Worm (Caenorhabditis elegans) whole organism, mixed stage, embryonic: ENCODE data around the gene nca-2.

Experiments used
- ces-1 ChIP-seq: fragments of 150-350 bp; optimal IDR thresholded peaks from 2 replicates; lab custom pipeline; 2014; ENCODE audit warnings: missing biosample characterization, missing genetic modification reagents, missing genetic modification characterization
- elt-1 ChIP-seq: sonication (generic microtip); optimal IDR thresholded peaks from 2 replicates; lab custom pipeline; 2017; ENCODE audit warnings: missing genetic modification characterization, mild to moderate bottlenecking, missing compliant biosample characterization, antibody characterized with exemption, moderate library complexity, borderline replicate concordance; ENCODE audit not compliant: insufficient read depth
- lin-13 ChIP-seq: fragments of 150-350 bp; optimal IDR thresholded peaks from 2 replicates; lab custom pipeline; 2014; ENCODE audit warnings: missing biosample characterization, missing genetic modification characterization
- mab-5 ChIP-seq: fragments of 150-350 bp; optimal IDR thresholded peaks from 2 replicates; lab custom pipeline; 2014; ENCODE audit warnings: missing biosample characterization, missing genetic modification characterization
- nhr-237 ChIP-seq: fragments of 150-350 bp; optimal IDR thresholded peaks from 2 replicates; lab custom pipeline; 2014; ENCODE audit warnings: missing biosample characterization, missing genetic modification characterization
- nhr-28 ChIP-seq: fragments of 150-350 bp; optimal IDR thresholded peaks from 2 replicates; lab custom pipeline; 2014; ENCODE audit warnings: missing biosample characterization, missing genetic modification characterization
- nhr-76 ChIP-seq: sonication (generic microtip); optimal IDR thresholded peaks from 2 replicates; lab custom pipeline; 2017; ENCODE audit warnings: missing biosample characterization, missing genetic modification characterization
- unc-62 ChIP-seq: fragments of 150-350 bp; optimal IDR thresholded peaks from 2 replicates; lab custom pipeline; 2014; ENCODE audit warnings: missing biosample characterization, missing genetic modification reagents, missing genetic modification characterization
- ztf-11 ChIP-seq: fragments of 150-350 bp; optimal IDR thresholded peaks from 2 replicates; lab custom pipeline; 2014; ENCODE audit warnings: missing biosample characterization, missing genetic modification characterization

ce11 chrIII:4998111-4998859, 32.9 kb downstream of the nca-2 start, which contains the start of gene tmem-131:
- TF ChIP-seq nhr-28 = no peak
- no peak for TF ChIP-seq lin-13 (tag; lab: Kevin White, UChicago)
- no peak for TF ChIP-seq ztf-11 (tag; lab: Kevin White, UChicago)
- TF ChIP-seq unc-62 = no peak
- TF ChIP-seq elt-1 (tag; lab: Kevin White, UChicago) = no peak
- no peak for TF ChIP-seq mab-5 (tag; lab: Kevin White, UChicago)
- TF ChIP-seq ces-1 (GFP tag; lab: Kevin White, UChicago) = no peak
- TF ChIP-seq nhr-237 (tag; lab: Kevin White, UChicago) = no peak
- no peak for TF ChIP-seq nhr-76 (tag; lab: Kevin White, UChicago)
